Worm (Caenorhabditis elegans) whole organism, L4 larva: ENCODE measurements around the gene H39E20.1.

Experiments
- D1046.2 ChIP-seq: fragments of 200-800 bp; sonication (Bioruptor generic); IDR thresholded peaks from 2 replicates; pipeline ENCODE4 v1.3.6; 2022; ENCODE audit warnings: missing genetic modification characterization, missing compliant biosample characterization
- F26F4.8 ChIP-seq: fragments of 200-800 bp; sonication (Bioruptor generic); conservative IDR thresholded peaks from 2 replicates; pipeline ENCODE4 v1.3.6; 2022; ENCODE audit warnings: missing genetic modification characterization, missing compliant biosample characterization
- F37D6.2 ChIP-seq: sonication (generic microtip); optimal IDR thresholded peaks from 2 replicates; lab custom pipeline; 2016; ENCODE audit warnings: mild to moderate bottlenecking, missing genetic modification characterization, missing compliant biosample characterization
- F44E2.7 ChIP-seq: fragments of 200-800 bp; sonication (Bioruptor generic); IDR thresholded peaks from 2 replicates; pipeline ENCODE4 v2.1.2; 2022; ENCODE audit warnings: missing genetic modification characterization, missing compliant biosample characterization
- T20F7.1 ChIP-seq: fragments of 200-800 bp; sonication (Bioruptor generic); optimal IDR thresholded peaks from 2 replicates; lab custom pipeline; 2018; ENCODE audit warnings: mild to moderate bottlenecking, missing genetic modification characterization, missing compliant biosample characterization
- T26A8.4 ChIP-seq: fragments of 200-800 bp; sonication (Bioruptor generic); IDR thresholded peaks from 2 replicates; pipeline ENCODE4 v1.3.6; 2022; ENCODE audit warnings: missing genetic modification characterization, missing compliant biosample characterization
- Y48G9A.11 ChIP-seq: fragments of 200-800 bp; sonication (Bioruptor generic); IDR thresholded peaks from 2 replicates; pipeline ENCODE4 v1.3.6; 2022; ENCODE audit warnings: missing genetic modification reagents, missing genetic modification characterization, missing compliant biosample characterization
- ZK546.5 ChIP-seq, 2 experiments: sonication (generic microtip); optimal IDR thresholded peaks; 2 replicates each; lab custom pipeline; 2017; ENCODE audit warnings: missing biosample characterization in 2 of 2, missing genetic modification characterization in 2 of 2
- aha-1 ChIP-seq: fragments of 150-350 bp; peaks from one replicate; lab custom pipeline; 2014; ENCODE audit warnings: missing biosample characterization, missing genetic modification characterization
- aly-2 ChIP-seq: sonication (generic microtip); optimal IDR thresholded peaks from 2 replicates; lab custom pipeline; 2018; ENCODE audit warnings: missing biosample characterization, missing genetic modification characterization
- ceh-20 ChIP-seq: fragments of 200-800 bp; sonication (Bioruptor generic); IDR thresholded peaks from 2 replicates; pipeline ENCODE4 v1.3.6; 2022; ENCODE audit warnings: missing genetic modification reagents, missing genetic modification characterization, missing compliant biosample characterization
- ceh-32 ChIP-seq: sonication (generic microtip); optimal IDR thresholded peaks from 2 replicates; lab custom pipeline; 2016; ENCODE audit warnings: mild to moderate bottlenecking, missing genetic modification characterization, missing compliant biosample characterization; ENCODE audit not compliant: poor library complexity
- ceh-44 ChIP-seq: fragments of 200-800 bp; sonication (Bioruptor generic); IDR thresholded peaks from 2 replicates; pipeline ENCODE4 v1.3.6; 2022; ENCODE audit warnings: missing genetic modification reagents, missing genetic modification characterization, missing compliant biosample characterization
- daf-12 ChIP-seq: fragments of 150-350 bp; optimal IDR thresholded peaks from 2 replicates; lab custom pipeline; 2014; ENCODE audit warnings: missing biosample characterization, missing genetic modification reagents, missing genetic modification characterization
- daf-8 ChIP-seq: fragments of 200-800 bp; sonication (Bioruptor generic); IDR thresholded peaks from 2 replicates; pipeline ENCODE4 v1.3.6; 2022; ENCODE audit warnings: missing genetic modification characterization, missing compliant biosample characterization
- dmd-6 ChIP-seq: fragments of 200-800 bp; sonication (Bioruptor generic); IDR thresholded peaks from 2 replicates; pipeline ENCODE4 v1.3.6; 2022; ENCODE audit warnings: missing genetic modification reagents, missing genetic modification characterization, missing compliant biosample characterization
- dmd-8 ChIP-seq: fragments of 200-800 bp; sonication (Bioruptor generic); IDR thresholded peaks from 2 replicates; pipeline ENCODE4 v1.3.6; 2022; ENCODE audit warnings: missing genetic modification characterization, missing compliant biosample characterization
- dmd-9 ChIP-seq: fragments of 200-800 bp; sonication (Bioruptor generic); IDR thresholded peaks from 2 replicates; pipeline ENCODE4 v1.3.6; 2022; ENCODE audit warnings: missing genetic modification reagents, missing genetic modification characterization, missing compliant biosample characterization
- dpl-1 ChIP-seq: fragments of 150-350 bp; optimal IDR thresholded peaks from 2 replicates; lab custom pipeline; 2014; ENCODE audit warnings: missing biosample characterization, missing genetic modification reagents, missing genetic modification characterization
- dve-1 ChIP-seq: sonication (generic microtip); optimal IDR thresholded peaks from 2 replicates; lab custom pipeline; 2017; ENCODE audit warnings: antibody characterized with exemption, mild to moderate bottlenecking, missing genetic modification characterization, missing compliant biosample characterization; ENCODE audit not compliant: insufficient read depth
- egl-27 ChIP-seq: sonication (generic microtip); optimal IDR thresholded peaks from 3 replicates; lab custom pipeline; 2017; ENCODE audit warnings: missing biosample characterization, missing genetic modification reagents, missing genetic modification characterization
- hif-1 ChIP-seq, 2 experiments: sonication (generic microtip); optimal IDR thresholded peaks; 2 replicates each; lab custom pipeline; 2016 to 2017; ENCODE audit warnings: missing compliant biosample characterization in 2 of 2, missing genetic modification characterization in 2 of 2, missing genetic modification reagents in 2 of 2, missing genotype in 2 of 2, mild to moderate bottlenecking in 1 of 2
- hlh-11 ChIP-seq: fragments of 200-800 bp; sonication (Bioruptor generic); optimal IDR thresholded peaks from 2 replicates; lab custom pipeline; 2018; ENCODE audit warnings: mild to moderate bottlenecking, missing genetic modification characterization, missing compliant biosample characterization
- hlh-30 ChIP-seq: sonication (generic microtip); optimal IDR thresholded peaks from 2 replicates; lab custom pipeline; 2017; ENCODE audit warnings: antibody characterized with exemption, mild to moderate bottlenecking, missing genetic modification characterization, missing compliant biosample characterization; ENCODE audit not compliant: insufficient read depth
- hmg-1.1 ChIP-seq: fragments of 200-800 bp; sonication (Bioruptor generic); IDR thresholded peaks from 2 replicates; pipeline ENCODE4 v1.3.6; 2022; ENCODE audit warnings: missing genetic modification reagents, missing genetic modification characterization, missing compliant biosample characterization
- jun-1 ChIP-seq: fragments of 150-350 bp; optimal IDR thresholded peaks from 2 replicates; lab custom pipeline; 2014; ENCODE audit warnings: missing biosample characterization, missing genetic modification reagents, missing genetic modification characterization
- lim-7 ChIP-seq: fragments of 200-800 bp; sonication (Bioruptor generic); IDR thresholded peaks from 2 replicates; pipeline ENCODE4 v1.3.6; 2022; ENCODE audit warnings: missing genetic modification characterization, missing compliant biosample characterization
- lin-38 ChIP-seq: fragments of 200-800 bp; sonication (Bioruptor generic); IDR thresholded peaks from 2 replicates; pipeline ENCODE4 v1.3.6; 2022; ENCODE audit warnings: missing genetic modification reagents, missing genetic modification characterization, missing compliant biosample characterization
- madf-5 ChIP-seq, 2 experiments: fragments of 200-800 bp; sonication (Bioruptor generic); IDR thresholded peaks; 2 replicates each; pipeline ENCODE4 v1.3.6; 2022; ENCODE audit warnings: missing compliant biosample characterization in 2 of 2, missing genetic modification characterization in 2 of 2
- madf-9 ChIP-seq: fragments of 200-800 bp; sonication (Bioruptor generic); conservative IDR thresholded peaks from 2 replicates; pipeline ENCODE4 v1.3.6; 2022; ENCODE audit warnings: missing genetic modification reagents, missing genetic modification characterization, missing compliant biosample characterization
- mdl-1 ChIP-seq, 2 experiments: fragments of 150-350 bp in 1 of 2; sonication (generic microtip) in 1 of 2; optimal IDR thresholded peaks; 2 replicates each; lab custom pipeline; 2014 to 2017; ENCODE audit warnings: missing biosample characterization in 2 of 2, missing genetic modification characterization in 2 of 2
- mep-1 ChIP-seq: fragments of 150-350 bp; sonication (generic microtip); optimal IDR thresholded peaks from 3 replicates; lab custom pipeline; 2014; ENCODE audit warnings: missing biosample characterization, missing genetic modification characterization
- mes-2 ChIP-seq: sonication (generic microtip); optimal IDR thresholded peaks from 2 replicates; lab custom pipeline; 2016; ENCODE audit warnings: missing genotype, mild to moderate bottlenecking, missing genetic modification characterization, missing compliant biosample characterization; ENCODE audit not compliant: poor library complexity, severe bottlenecking
- mxl-3 ChIP-seq: fragments of 200-800 bp; sonication (Bioruptor generic); optimal IDR thresholded peaks from 2 replicates; lab custom pipeline; 2018; ENCODE audit warnings: mild to moderate bottlenecking, missing genetic modification characterization, missing compliant biosample characterization
- nhr-41 ChIP-seq: fragments of 200-800 bp; sonication (Bioruptor generic); IDR thresholded peaks from 2 replicates; pipeline ENCODE4 v1.3.6; 2022; ENCODE audit warnings: missing genetic modification reagents, missing genetic modification characterization, missing compliant biosample characterization
- nhr-42 ChIP-seq: fragments of 200-800 bp; sonication (Bioruptor generic); IDR thresholded peaks from 2 replicates; pipeline ENCODE4 v1.3.6; 2022; ENCODE audit warnings: missing genetic modification characterization, missing compliant biosample characterization
- nhr-48 ChIP-seq: sonication (generic microtip); optimal IDR thresholded peaks from 2 replicates; lab custom pipeline; 2016; ENCODE audit warnings: mild to moderate bottlenecking, missing genetic modification characterization, missing compliant biosample characterization
- nhr-6 ChIP-seq: fragments of 150-350 bp; optimal IDR thresholded peaks from 2 replicates; lab custom pipeline; 2014; ENCODE audit warnings: missing biosample characterization, missing genetic modification characterization
- nhr-76 ChIP-seq: fragments of 150-350 bp; optimal IDR thresholded peaks from 2 replicates; lab custom pipeline; 2014; ENCODE audit warnings: missing biosample characterization, missing genetic modification characterization
- nhr-77 ChIP-seq: fragments of 150-350 bp; optimal IDR thresholded peaks from 2 replicates; lab custom pipeline; 2014; ENCODE audit warnings: missing biosample characterization, missing genetic modification characterization
- php-3 ChIP-seq: fragments of 200-800 bp; sonication (Bioruptor generic); IDR thresholded peaks from 2 replicates; pipeline ENCODE4 v1.3.6; 2022; ENCODE audit warnings: missing genetic modification reagents, missing genetic modification characterization, missing compliant biosample characterization
- saeg-2 ChIP-seq: fragments of 200-800 bp; sonication (Bioruptor generic); IDR thresholded peaks from 2 replicates; pipeline ENCODE4 v1.3.6; 2022; ENCODE audit warnings: missing genetic modification reagents, missing genetic modification characterization, missing compliant biosample characterization
- skn-1 ChIP-seq: fragments of 150-350 bp; optimal IDR thresholded peaks from 2 replicates; lab custom pipeline; 2014; ENCODE audit warnings: missing biosample characterization, missing genetic modification characterization
- tra-1 ChIP-seq: fragments of 200-800 bp; sonication (Bioruptor generic); IDR thresholded peaks from 2 replicates; pipeline ENCODE4 v1.3.6; 2022; ENCODE audit warnings: missing genetic modification reagents, missing genetic modification characterization, missing compliant biosample characterization
- unc-62 ChIP-seq, 3 experiments: fragments of 150-350 bp in 1 of 3; sonication (generic microtip); optimal IDR thresholded peaks in 2 of 3; peaks in 1 of 3; 1 replicate in 1 of 3; 2 replicates in 2 of 3; lab custom pipeline; 2014 to 2017; ENCODE audit warnings: missing biosample characterization in 3 of 3, missing genetic modification characterization in 3 of 3, missing genetic modification reagents in 3 of 3, missing genotype in 1 of 3
- vab-7 ChIP-seq: fragments of 200-800 bp; sonication (Bioruptor generic); IDR thresholded peaks from 2 replicates; pipeline ENCODE4 v1.3.6; 2022; ENCODE audit warnings: missing genetic modification reagents, missing genetic modification characterization, missing compliant biosample characterization
- zfp-3 ChIP-seq: fragments of 200-800 bp; sonication (Bioruptor generic); conservative IDR thresholded peaks from 2 replicates; pipeline ENCODE4 v1.3.6; 2022; ENCODE audit warnings: missing genetic modification reagents, missing genetic modification characterization, missing compliant biosample characterization
- zip-11 ChIP-seq: fragments of 200-800 bp; sonication (Bioruptor generic); IDR thresholded peaks from 2 replicates; pipeline ENCODE4 v1.3.6; 2022; ENCODE audit warnings: missing genetic modification characterization, missing compliant biosample characterization
- zip-2 ChIP-seq: fragments of 150-350 bp; optimal IDR thresholded peaks from 2 replicates; lab custom pipeline; 2014; ENCODE audit warnings: missing biosample characterization, missing genetic modification characterization
- ztf-11 ChIP-seq: fragments of 150-350 bp; optimal IDR thresholded peaks from 2 replicates; lab custom pipeline; 2014; ENCODE audit warnings: missing biosample characterization, missing genetic modification characterization

The H39E20.1 gene

DNA sequence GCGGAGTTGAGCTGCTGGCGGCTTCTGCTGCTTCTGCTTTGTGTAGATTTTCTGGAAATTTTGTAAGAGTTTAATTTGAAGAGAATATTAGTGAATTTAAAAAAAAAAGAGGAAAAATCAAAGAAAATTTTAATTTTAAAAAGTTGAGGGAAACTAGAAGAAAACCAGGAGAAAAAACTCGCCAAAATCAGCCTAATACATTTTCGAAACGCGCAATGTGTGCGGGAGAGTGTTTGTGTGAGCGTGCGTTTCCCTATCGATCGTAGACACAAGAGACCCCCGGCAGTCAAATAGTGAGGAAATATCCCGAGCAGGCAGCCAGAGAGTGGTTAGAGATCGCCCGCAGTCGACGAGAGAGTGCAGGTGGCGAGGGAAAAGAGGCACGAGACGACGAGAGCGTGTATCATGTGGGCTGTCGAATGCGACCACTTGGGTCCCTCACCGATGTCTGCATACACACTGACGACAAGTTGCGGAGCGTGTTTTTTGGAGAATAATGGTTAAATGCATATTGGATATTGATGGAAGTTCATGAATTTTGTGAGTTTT lies 49.3 kb upstream of the H39E20.1 start, which contains the start of gene zfp-3 (continued):
- TF ChIP-seq dve-1 = peak; percentile 97
- TF ChIP-seq skn-1 (tag; lab: Kevin White, UChicago) = peak; percentile 6
- TF ChIP-seq aha-1 (tag; lab: Kevin White, UChicago) = peak; percentile 100
- peak; percentile 83 for TF ChIP-seq nhr-41 (GFP tag; lab: Robert Waterston, UW)
- peak; percentile 99 for TF ChIP-seq hlh-30 (tag; lab: Kevin White, UChicago)
- no peak for TF ChIP-seq T20F7.1 (GFP tag; lab: Kevin White, UChicago)
- 0 out of 2 replicates have a peak, but pooled peaks have one; percentile 44 for TF ChIP-seq php-3 (GFP tag; lab: Robert Waterston, UW)
- no peak for TF ChIP-seq D1046.2 (GFP tag; lab: Robert Waterston, UW)
- no peak for TF ChIP-seq zip-2 (tag; lab: Kevin White, UChicago)
- peak; percentile 97 for TF ChIP-seq mep-1
- TF ChIP-seq unc-62 (GFP tag; optimal IDR thresholded peaks at IDR 0.05 in 1 of 2; lab: Kevin White, UChicago) = peak in 1 of 2 experiments; percentile 99
- TF ChIP-seq unc-62 (tag; optimal IDR thresholded peaks at IDR 0.05; lab: Kevin White, UChicago) = no peak
- peak; percentile 72 for TF ChIP-seq dpl-1 (GFP tag; lab: Kevin White, UChicago)
- TF ChIP-seq hlh-11 (tag; lab: Kevin White, UChicago) = peak; percentile 99
- peak; percentile 78 for TF ChIP-seq lin-38
- TF ChIP-seq aly-2 (tag; lab: Kevin White, UChicago) = no peak
- peak; percentile 86 for TF ChIP-seq mes-2 (tag; lab: Kevin White, UChicago)
- peak; percentile 74; the same call in 1 of the 2 replicates for TF ChIP-seq saeg-2
- no peak for TF ChIP-seq zip-11
- TF ChIP-seq ceh-32 (tag; lab: Kevin White, UChicago) = peak; percentile 49
- no peak for TF ChIP-seq daf-8 (GFP tag; lab: Robert Waterston, UW)
- no peak for TF ChIP-seq Y48G9A.11 (GFP tag; lab: Robert Waterston, UW)
- TF ChIP-seq F26F4.8 (GFP tag; lab: Robert Waterston, UW) = no peak
- TF ChIP-seq zfp-3 (GFP tag; lab: Robert Waterston, UW) = peak; percentile 71; the same call in 1 of the 2 replicates
- 0 out of 2 replicates have a peak, but pooled peaks have one; percentile 17 for TF ChIP-seq dmd-8
- no peak for TF ChIP-seq ztf-11 (tag; lab: Kevin White, UChicago)
- TF ChIP-seq dmd-6 = peak; percentile 91
- TF ChIP-seq ceh-44 (GFP tag; lab: Robert Waterston, UW) = no peak
- no peak for TF ChIP-seq daf-12 (tag; lab: Kevin White, UChicago)
- peak; percentile 85 for TF ChIP-seq F37D6.2
- TF ChIP-seq nhr-76 (tag; lab: Kevin White, UChicago) = no peak
- TF ChIP-seq vab-7 (GFP tag; lab: Robert Waterston, UW) = peak; percentile 43; the same call in 1 of the 2 replicates
- TF ChIP-seq T26A8.4 = peak; percentile 87
- peak; percentile 92 for TF ChIP-seq nhr-6
- TF ChIP-seq hif-1 (tag; optimal IDR thresholded peaks at IDR 0.05; lab: Kevin White, UChicago) = peak; percentile 52 to 95
- peak; percentile 88 for TF ChIP-seq nhr-77 (tag; lab: Kevin White, UChicago)
- peak in 1 of 2 experiments; percentile 59 for TF ChIP-seq ZK546.5 (tag; optimal IDR thresholded peaks at IDR 0.05; lab: Kevin White, UChicago)
- TF ChIP-seq nhr-48 (tag; lab: Kevin White, UChicago) = peak; percentile 85
- TF ChIP-seq lim-7 (GFP tag; lab: Robert Waterston, UW) = no peak
- TF ChIP-seq mxl-3 = peak; percentile 90
- peak; percentile 81 for TF ChIP-seq tra-1 (GFP tag; lab: Robert Waterston, UW)
- TF ChIP-seq F44E2.7 = no peak
- no peak for TF ChIP-seq egl-27
- peak; percentile 95 to 97 for TF ChIP-seq mdl-1 (tag; optimal IDR thresholded peaks at IDR 0.05; lab: Kevin White, UChicago)
- peak; percentile 96 for TF ChIP-seq hmg-1.1
- TF ChIP-seq madf-9 (GFP tag; lab: Robert Waterston, UW) = peak; percentile 81
- peak; percentile 89 for TF ChIP-seq jun-1
- TF ChIP-seq madf-5 (GFP tag; IDR thresholded peaks at IDR 0.05; lab: Robert Waterston, UW) = no peak
- TF ChIP-seq ceh-20 (GFP tag; lab: Robert Waterston, UW) = peak; percentile 94
- TF ChIP-seq nhr-42 (GFP tag; lab: Robert Waterston, UW) = peak; percentile 87; the same call in 1 of the 2 replicates
- TF ChIP-seq dmd-9 (GFP tag; lab: Robert Waterston, UW) = peak; percentile 77
